Worm (Caenorhabditis elegans) whole organism, L1 larva: ENCODE data around the gene hxk-3.

Experiments used
- F16B12.6 ChIP-seq: fragments of 150-350 bp; optimal IDR thresholded peaks from 2 replicates; lab custom pipeline; 2014; ENCODE audit warnings: missing biosample characterization, missing genetic modification characterization
- Y116A8C.19 ChIP-seq: sonication (generic microtip); optimal IDR thresholded peaks from 2 replicates; lab custom pipeline; 2016; ENCODE audit warnings: missing compliant biosample characterization, missing genetic modification characterization, borderline replicate concordance
- aha-1 ChIP-seq: fragments of 150-350 bp; optimal IDR thresholded peaks from 2 replicates; lab custom pipeline; 2014; ENCODE audit warnings: missing biosample characterization, missing genetic modification characterization
- alr-1 ChIP-seq: fragments of 200-800 bp; sonication (Bioruptor generic); optimal IDR thresholded peaks from 2 replicates; lab custom pipeline; 2018; ENCODE audit warnings: borderline replicate concordance, mild to moderate bottlenecking, missing genetic modification characterization, missing compliant biosample characterization
- ceh-63 ChIP-seq: fragments of 200-800 bp; sonication (Bioruptor generic); optimal IDR thresholded peaks from 2 replicates; lab custom pipeline; 2018; ENCODE audit warnings: mild to moderate bottlenecking, missing genetic modification characterization, missing compliant biosample characterization
- ceh-8 ChIP-seq: fragments of 200-800 bp; sonication (Bioruptor generic); optimal IDR thresholded peaks from 2 replicates; lab custom pipeline; 2018; ENCODE audit warnings: mild to moderate bottlenecking, missing genetic modification characterization, moderate library complexity, missing compliant biosample characterization
- ceh-88 ChIP-seq: fragments of 200-800 bp; sonication (Bioruptor generic); IDR thresholded peaks from 2 replicates; pipeline ENCODE4 v1.3.6; 2022; ENCODE audit warnings: missing genetic modification characterization, missing compliant biosample characterization
- egl-13 ChIP-seq: sonication (generic microtip); optimal IDR thresholded peaks from 2 replicates; lab custom pipeline; 2016; ENCODE audit warnings: missing genotype, missing genetic modification reagents, missing genetic modification characterization, missing compliant biosample characterization
- egl-27 ChIP-seq, 2 experiments: fragments of 150-350 bp in 1 of 2; sonication (generic microtip); optimal IDR thresholded peaks; 3 replicates each; lab custom pipeline; 2017 to 2018; ENCODE audit warnings: missing biosample characterization in 2 of 2, missing genetic modification characterization in 2 of 2, missing genetic modification reagents in 2 of 2
- elt-2 ChIP-seq: sonication (generic microtip); optimal IDR thresholded peaks from 2 replicates; lab custom pipeline; 2016; ENCODE audit warnings: missing genetic modification characterization, mild to moderate bottlenecking, inconsistent platforms, missing compliant biosample characterization, missing genetic modification reagents
- hlh-17 ChIP-seq: fragments of 200-800 bp; sonication (Bioruptor generic); optimal IDR thresholded peaks from 2 replicates; lab custom pipeline; 2018; ENCODE audit warnings: missing genetic modification characterization, mild to moderate bottlenecking, missing compliant biosample characterization, moderate library complexity, borderline replicate concordance
- irx-1 ChIP-seq: sonication (generic microtip); optimal IDR thresholded peaks from 2 replicates; lab custom pipeline; 2016; ENCODE audit warnings: missing genetic modification characterization, missing compliant biosample characterization
- isw-1 ChIP-seq: fragments of 200-800 bp; sonication (Bioruptor generic); IDR thresholded peaks from 2 replicates; pipeline ENCODE4 v1.3.6; 2022; ENCODE audit warnings: missing genetic modification characterization, missing compliant biosample characterization
- jun-1 ChIP-seq: fragments of 150-350 bp; optimal IDR thresholded peaks from 2 replicates; lab custom pipeline; 2014; ENCODE audit warnings: missing biosample characterization, missing genetic modification reagents, missing genetic modification characterization
- lin-13 ChIP-seq: fragments of 150-350 bp; optimal IDR thresholded peaks from 2 replicates; lab custom pipeline; 2014; ENCODE audit warnings: missing biosample characterization, missing genetic modification reagents, missing genetic modification characterization
- lin-15B ChIP-seq: fragments of 150-350 bp; sonication (generic microtip); optimal IDR thresholded peaks from 3 replicates; lab custom pipeline; 2014; ENCODE audit warnings: missing biosample characterization, missing genetic modification characterization
- lir-3 ChIP-seq: sonication (generic microtip); optimal IDR thresholded peaks from 2 replicates; lab custom pipeline; 2016; ENCODE audit warnings: mild to moderate bottlenecking, missing genetic modification characterization, moderate library complexity, missing compliant biosample characterization; ENCODE audit not compliant: poor library complexity
- lsy-2 ChIP-seq, 2 experiments: fragments of 150-350 bp; optimal IDR thresholded peaks; 2 replicates each; lab custom pipeline; 2014; ENCODE audit warnings: missing biosample characterization in 2 of 2, missing genetic modification characterization in 2 of 2
- mab-9 ChIP-seq: fragments of 200-800 bp; sonication (Bioruptor generic); IDR thresholded peaks from 2 replicates; pipeline ENCODE4 v1.3.6; 2022; ENCODE audit warnings: missing genetic modification reagents, missing genetic modification characterization, missing compliant biosample characterization
- mdl-1 ChIP-seq, 2 experiments: fragments of 150-350 bp; optimal IDR thresholded peaks; 2 replicates each; lab custom pipeline; 2014 to 2017; ENCODE audit warnings: missing biosample characterization in 2 of 2, missing genetic modification characterization in 2 of 2, inconsistent platforms in 1 of 2
- nhr-12 ChIP-seq: sonication (generic microtip); optimal IDR thresholded peaks from 2 replicates; lab custom pipeline; 2017; ENCODE audit warnings: missing biosample characterization, missing genetic modification characterization
- nhr-47 ChIP-seq: sonication (generic microtip); optimal IDR thresholded peaks from 2 replicates; lab custom pipeline; 2016; ENCODE audit warnings: mild to moderate bottlenecking, missing genetic modification characterization, moderate library complexity, missing compliant biosample characterization
- nhr-85 ChIP-seq: sonication (generic microtip); peaks from one replicate; lab custom pipeline; 2016; ENCODE audit warnings: missing genetic modification characterization, inconsistent platforms, missing compliant biosample characterization
- pax-3 ChIP-seq: fragments of 200-800 bp; sonication (Bioruptor generic); optimal IDR thresholded peaks from 2 replicates; lab custom pipeline; 2018; ENCODE audit warnings: mild to moderate bottlenecking, missing genetic modification characterization, moderate library complexity, missing compliant biosample characterization
- pqm-1 ChIP-seq: sonication (generic microtip); optimal IDR thresholded peaks from 3 replicates; lab custom pipeline; 2017; ENCODE audit warnings: missing biosample characterization, missing genetic modification characterization
- rnt-1 ChIP-seq: sonication (generic microtip); optimal IDR thresholded peaks from 2 replicates; lab custom pipeline; 2016; ENCODE audit warnings: mild to moderate bottlenecking, missing genetic modification characterization, moderate library complexity, missing compliant biosample characterization
- snpc-4 ChIP-seq: fragments of 150-350 bp; optimal IDR thresholded peaks from 2 replicates; lab custom pipeline; 2014; ENCODE audit warnings: missing biosample characterization, missing genetic modification characterization
- tbx-2 ChIP-seq: sonication (generic microtip); optimal IDR thresholded peaks from 2 replicates; lab custom pipeline; 2016; ENCODE audit warnings: missing genetic modification characterization, missing compliant biosample characterization
- unc-30 ChIP-seq: sonication (generic microtip); optimal IDR thresholded peaks from 2 replicates; lab custom pipeline; 2017; ENCODE audit warnings: missing biosample characterization, missing genetic modification characterization
- vab-15 ChIP-seq: sonication (generic microtip); optimal IDR thresholded peaks from 2 replicates; lab custom pipeline; 2017; ENCODE audit warnings: missing genotype, mild to moderate bottlenecking, missing genetic modification characterization, missing compliant biosample characterization
- xbp-1 ChIP-seq: sonication (generic microtip); optimal IDR thresholded peaks from 2 replicates; lab custom pipeline; 2016; ENCODE audit warnings: missing genetic modification characterization, missing compliant biosample characterization
- zag-1 ChIP-seq: fragments of 150-350 bp; optimal IDR thresholded peaks from 2 replicates; lab custom pipeline; 2014; ENCODE audit warnings: missing biosample characterization, missing genetic modification characterization

The hxk-3 gene

DNA sequence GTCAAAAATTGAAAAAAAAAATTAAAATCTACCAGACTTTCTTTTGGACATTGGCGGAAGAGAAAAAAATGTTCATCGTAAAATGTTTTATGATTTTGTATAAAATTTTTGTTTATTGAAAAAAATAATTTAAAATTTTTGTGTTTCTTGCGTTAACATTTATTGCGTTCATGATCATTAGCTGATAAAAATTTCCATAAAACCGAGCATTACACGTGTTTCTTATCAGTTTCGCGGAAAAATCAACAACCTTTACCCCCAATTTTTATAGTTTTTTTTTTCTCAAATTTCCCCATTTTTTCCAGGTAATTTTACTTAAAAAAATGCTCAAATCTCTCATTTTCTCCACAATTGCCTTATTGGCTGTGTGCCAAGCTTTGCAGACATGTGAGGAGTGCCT is 12.8 kb downstream of the hxk-3 start, which contains the start of gene txt-4:
Gene txt-4, plus strand, starts transcription at position 324 of the 400 bp plus-strand sequence.
- TF ChIP-seq elt-2 (tag; lab: Kevin White, UChicago) (peak; percentile 55), xbp-1 (tag; lab: Kevin White, UChicago) (no peak)
- TF ChIP-seq, all 84 proteins: peak for 1

- TF ChIP-seq mdl-1 (tag; optimal IDR thresholded peaks at IDR 0.05; lab: Kevin White, UChicago) = no peak
- peak; percentile 52 for TF ChIP-seq nhr-85 (tag; lab: Kevin White, UChicago)
- no peak for TF ChIP-seq alr-1 (tag; lab: Kevin White, UChicago)
- no peak for TF ChIP-seq Y116A8C.19
- TF ChIP-seq egl-27 (tag; optimal IDR thresholded peaks at IDR 0.05; lab: Kevin White, UChicago) = no peak
- no peak for TF ChIP-seq lir-3 (tag; lab: Kevin White, UChicago)
These were observed 15.5 kb downstream of the hxk-3 start for ce11 chrIV:1512944-1513343.

ce11 chrIV:1514415-1514814 is 17.0 kb downstream of the hxk-3 start:
- TF ChIP-seq vab-15 (tag; lab: Kevin White, UChicago) (no peak), nhr-85 (tag; lab: Kevin White, UChicago) (peak; percentile 29)
- TF ChIP-seq, all 84 proteins: peak for 1

DNA sequence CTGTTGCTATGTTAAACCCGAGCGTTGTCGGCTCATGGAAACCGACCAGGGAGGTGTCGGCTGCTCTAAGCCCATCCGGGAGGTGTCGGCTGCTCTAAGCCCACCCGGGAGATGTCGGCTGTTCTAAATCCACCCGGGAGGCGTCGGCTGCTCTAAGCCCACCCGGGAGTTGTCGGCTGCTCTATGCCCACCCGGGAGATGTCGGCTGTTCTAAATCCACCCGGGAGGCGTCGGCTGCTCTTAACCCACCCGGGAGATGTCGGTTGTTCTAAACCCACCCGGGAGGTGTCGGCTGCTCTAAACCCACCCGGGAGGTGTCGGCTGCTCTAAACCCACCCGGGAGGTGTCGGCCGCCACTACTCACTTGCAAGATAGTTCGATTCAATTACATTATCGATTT is 18.5 kb downstream of the hxk-3 start:
- TF ChIP-seq hlh-17 (no peak), ceh-88 (GFP tag; lab: Robert Waterston, UW) (no peak), mab-9 (GFP tag; lab: Robert Waterston, UW) (no peak), nhr-12 (no peak), egl-27 (tag; optimal IDR thresholded peaks at IDR 0.05; lab: Kevin White, UChicago) (no peak), lin-13 (GFP tag; lab: Kevin White, UChicago) (no peak), unc-30 (tag; lab: Kevin White, UChicago) (no peak), rnt-1 (tag; lab: Kevin White, UChicago) (no peak), nhr-47 (no peak), pax-3 (no peak), snpc-4 (tag; lab: Kevin White, UChicago) (no peak), egl-13 (tag; lab: Kevin White, UChicago) (no peak), aha-1 (tag; lab: Kevin White, UChicago) (no peak), tbx-2 (no peak), isw-1 (no peak)
- TF ChIP-seq, all 84 proteins: peak for 0

ce11 chrIV:1516527-1516926 is 19.1 kb downstream of the hxk-3 start, which contains the start of gene clec-172:
Gene clec-172, minus strand, starts transcription at chrIV:1516627.
- TF ChIP-seq rnt-1 (tag; lab: Kevin White, UChicago) (no peak), tbx-2 (no peak), pqm-1 (tag; lab: Kevin White, UChicago) (no peak), nhr-47 (no peak)

ce11 chrIV:1521224-1521623 is 23.8 kb downstream of the hxk-3 start, which contains the start of gene K03H6.4:
Gene K03H6.4, minus strand, starts transcription at chrIV:1521324.
- no peak for TF ChIP-seq irx-1 (tag; lab: Kevin White, UChicago)
- TF ChIP-seq lsy-2 (tag; optimal IDR thresholded peaks at IDR 0.05; lab: Kevin White, UChicago) = no peak
- TF ChIP-seq ceh-8 (GFP tag; lab: Kevin White, UChicago) = peak; percentile 39
- TF ChIP-seq jun-1 (tag; lab: Kevin White, UChicago) = no peak
- no peak for TF ChIP-seq ceh-63 (GFP tag; lab: Kevin White, UChicago)
- no peak for TF ChIP-seq aha-1 (tag; lab: Kevin White, UChicago)
- no peak for TF ChIP-seq F16B12.6 (tag; lab: Kevin White, UChicago)
- TF ChIP-seq lin-15B (tag; lab: Kevin White, UChicago) = no peak
- TF ChIP-seq zag-1 (tag; lab: Kevin White, UChicago) = no peak
